Fruit fly (Drosophila melanogaster) whole organism, embryonic: ENCODE measurements around the gene CG33325.
A peak's percentile ranks its signal among the peaks of the same experiment; 100 is the strongest.

Experiments
- C15 ChIP-seq: fragments of 200-800 bp; sonication (Bioruptor generic); IDR thresholded peaks from 3 replicates; pipeline ENCODE4 v1.3.6; 2022; ENCODE audit warnings: missing biosample characterization, missing genetic modification characterization
- CG1024 ChIP-seq: fragments of 200-800 bp; sonication (Bioruptor generic); IDR thresholded peaks from 2 replicates; pipeline ENCODE4 v1.3.6; 2022; ENCODE audit warnings: missing biosample characterization, missing genetic modification characterization
- CG14965 ChIP-seq: fragments of 200-800 bp; sonication (Bioruptor generic); optimal IDR thresholded peaks from 2 replicates; lab custom pipeline; 2016; ENCODE audit warnings: missing biosample characterization, missing genetic modification characterization, borderline replicate concordance
- CG15514 ChIP-seq: fragments of 200-800 bp; sonication (Bioruptor generic); optimal IDR thresholded peaks from 3 replicates; lab custom pipeline; 2017; ENCODE audit warnings: missing biosample characterization, missing genetic modification characterization, mild to moderate bottlenecking, moderate library complexity, missing genetic modification reagents
- CG15696 ChIP-seq: fragments of 200-800 bp; sonication (Bioruptor generic); optimal IDR thresholded peaks from 2 replicates; lab custom pipeline; 2019; ENCODE audit warnings: missing biosample characterization, mild to moderate bottlenecking, missing genetic modification characterization, moderate library complexity
- CG1603 ChIP-seq: fragments of 200-800 bp; sonication (Bioruptor generic); optimal IDR thresholded peaks from 2 replicates; lab custom pipeline; 2019; ENCODE audit warnings: missing biosample characterization, mild to moderate bottlenecking, missing genetic modification characterization, moderate library complexity
- CG16779 ChIP-seq: fragments of 200-800 bp; sonication (Bioruptor generic); IDR thresholded peaks from 2 replicates; pipeline ENCODE4 v1.3.6; 2022; ENCODE audit warnings: missing biosample characterization, missing genetic modification characterization
- CG17802 ChIP-seq: fragments of 200-800 bp; sonication (Bioruptor generic); optimal IDR thresholded peaks from 2 replicates; lab custom pipeline; 2018; ENCODE audit warnings: missing biosample characterization, mild to moderate bottlenecking, missing genetic modification characterization, moderate library complexity
- CG17829 ChIP-seq: fragments of 200-800 bp; optimal IDR thresholded peaks from 2 replicates; lab custom pipeline; 2019; ENCODE audit warnings: missing biosample characterization, mild to moderate bottlenecking, missing genetic modification characterization, moderate library complexity
- CG1792 ChIP-seq: fragments of 200-800 bp; sonication (Bioruptor generic); optimal IDR thresholded peaks from 2 replicates; lab custom pipeline; 2016; ENCODE audit warnings: missing biosample characterization, missing genetic modification characterization
- CG18262 ChIP-seq: fragments of 200-800 bp; optimal IDR thresholded peaks from 3 replicates; lab custom pipeline; 2019; ENCODE audit warnings: missing biosample characterization, mild to moderate bottlenecking, missing genetic modification characterization, moderate library complexity
- CG18764 ChIP-seq: fragments of 200-800 bp; sonication (Bioruptor generic); optimal IDR thresholded peaks from 3 replicates; lab custom pipeline; 2016; ENCODE audit warnings: missing biosample characterization, missing genetic modification characterization
- CG30403 ChIP-seq: fragments of 200-800 bp; sonication (Bioruptor generic); optimal IDR thresholded peaks from 3 replicates; lab custom pipeline; 2016; ENCODE audit warnings: missing biosample characterization, missing genetic modification characterization
- CG31224 ChIP-seq: fragments of 200-800 bp; sonication (Bioruptor generic); IDR thresholded peaks from 2 replicates; pipeline ENCODE4 v1.3.6; 2022; ENCODE audit warnings: missing biosample characterization, missing genetic modification characterization
- CG6854 ChIP-seq: fragments of 200-800 bp; sonication (Bioruptor generic); optimal IDR thresholded peaks from 3 replicates; lab custom pipeline; 2017; ENCODE audit warnings: missing biosample characterization, mild to moderate bottlenecking, missing genetic modification characterization
- CG7357 ChIP-seq: fragments of 200-800 bp; sonication (Bioruptor generic); IDR thresholded peaks from 3 replicates; pipeline ENCODE4 v1.3.6; 2022; ENCODE audit warnings: missing biosample characterization, missing genetic modification characterization
- CG7556 ChIP-seq: fragments of 200-800 bp; sonication (Bioruptor generic); optimal IDR thresholded peaks from 2 replicates; lab custom pipeline; 2017; ENCODE audit warnings: missing biosample characterization, mild to moderate bottlenecking, missing genetic modification characterization
- CG8359 ChIP-seq: fragments of 200-800 bp; sonication (Bioruptor generic); optimal IDR thresholded peaks from 2 replicates; lab custom pipeline; 2017; ENCODE audit warnings: missing biosample characterization, mild to moderate bottlenecking, missing genetic modification characterization, borderline replicate concordance
- CG9437 ChIP-seq: fragments of 200-800 bp; sonication (Bioruptor generic); optimal IDR thresholded peaks from 2 replicates; lab custom pipeline; 2018; ENCODE audit warnings: missing biosample characterization, mild to moderate bottlenecking, missing genetic modification characterization
- CTCF ChIP-seq: fragments of 200-800 bp; sonication (Bioruptor generic); optimal IDR thresholded peaks from 2 replicates; lab custom pipeline; 2017; ENCODE audit warnings: missing biosample characterization, mild to moderate bottlenecking, missing genetic modification characterization, moderate library complexity
- Camta ChIP-seq: fragments of 200-800 bp; sonication (Bioruptor generic); optimal IDR thresholded peaks from 2 replicates; lab custom pipeline; 2016; ENCODE audit warnings: missing biosample characterization, missing genetic modification characterization
- ERR ChIP-seq: fragments of 200-800 bp; sonication (Bioruptor generic); optimal IDR thresholded peaks from 2 replicates; lab custom pipeline; 2016; ENCODE audit warnings: missing biosample characterization, missing genetic modification characterization
- Eip74EF ChIP-seq, 2 experiments: fragments of 200-800 bp in 1 of 2; fragments of >200 bp in 1 of 2; sonication (Bioruptor generic) in 1 of 2; optimal IDR thresholded peaks; 2 replicates each; lab custom pipeline; 2017 to 2019; ENCODE audit warnings: missing biosample characterization in 2 of 2, missing genetic modification characterization in 2 of 2, mild to moderate bottlenecking in 1 of 2, moderate library complexity in 1 of 2
- Fer3 ChIP-seq: fragments of 200-800 bp; sonication (Bioruptor generic); optimal IDR thresholded peaks from 2 replicates; lab custom pipeline; 2018; ENCODE audit warnings: missing biosample characterization, mild to moderate bottlenecking, missing genetic modification characterization, moderate library complexity
- HHEX ChIP-seq: fragments of 200-800 bp; sonication (Bioruptor generic); optimal IDR thresholded peaks from 3 replicates; lab custom pipeline; 2017; ENCODE audit warnings: missing biosample characterization, mild to moderate bottlenecking, missing genetic modification characterization, missing genetic modification reagents
- HmgD ChIP-seq: fragments of 200-800 bp; sonication (Bioruptor generic); optimal IDR thresholded peaks from 3 replicates; lab custom pipeline; 2016; ENCODE audit warnings: missing biosample characterization, missing genetic modification characterization
- Max ChIP-seq: fragments of 200-800 bp; sonication (Bioruptor generic); optimal IDR thresholded peaks from 2 replicates; lab custom pipeline; 2016; ENCODE audit warnings: missing biosample characterization, mild to moderate bottlenecking, missing genetic modification characterization
- Pdp1 ChIP-seq, 2 experiments: fragments of 200-800 bp; sonication (Bioruptor generic); optimal IDR thresholded peaks; 3 replicates each; lab custom pipeline; 2016; ENCODE audit warnings: missing biosample characterization in 2 of 2, missing genetic modification characterization in 2 of 2, mild to moderate bottlenecking in 1 of 2, moderate library complexity in 1 of 2
- Poxn ChIP-seq: fragments of 200-800 bp; sonication (Bioruptor generic); IDR thresholded peaks from 2 replicates; pipeline ENCODE4 v1.3.6; 2022; ENCODE audit warnings: missing biosample characterization, missing genetic modification characterization
- amos ChIP-seq: fragments of 200-800 bp; sonication (Bioruptor generic); IDR thresholded peaks from 2 replicates; pipeline ENCODE4 v1.3.6; 2022; ENCODE audit warnings: missing biosample characterization, missing genetic modification characterization; ENCODE audit not compliant: partially characterized antibody
- btn ChIP-seq: fragments of 200-800 bp; sonication (Bioruptor generic); optimal IDR thresholded peaks from 2 replicates; lab custom pipeline; 2016; ENCODE audit warnings: missing biosample characterization, missing genetic modification characterization
- cad ChIP-seq: fragments of >200 bp; optimal IDR thresholded peaks from 2 replicates; lab custom pipeline; 2017; ENCODE audit warnings: missing biosample characterization, missing genetic modification characterization
- da ChIP-seq: fragments of 200-800 bp; sonication (Bioruptor generic); optimal IDR thresholded peaks from 2 replicates; lab custom pipeline; 2016; ENCODE audit warnings: missing biosample characterization, missing genetic modification characterization
- dan ChIP-seq: fragments of 200-800 bp; sonication (Bioruptor generic); IDR thresholded peaks from 2 replicates; pipeline ENCODE4 v1.3.6; 2022; ENCODE audit warnings: missing biosample characterization, missing genetic modification characterization
- dm ChIP-seq: fragments of 200-800 bp; sonication (Bioruptor generic); optimal IDR thresholded peaks from 3 replicates; lab custom pipeline; 2016; ENCODE audit warnings: missing biosample characterization, missing genetic modification characterization
- dmrt99B ChIP-seq: fragments of 200-800 bp; sonication (Bioruptor generic); optimal IDR thresholded peaks from 2 replicates; lab custom pipeline; 2018; ENCODE audit warnings: missing biosample characterization, mild to moderate bottlenecking, missing genetic modification characterization, moderate library complexity
- en ChIP-seq: fragments of 200-800 bp; sonication (Bioruptor generic); optimal IDR thresholded peaks from 2 replicates; lab custom pipeline; 2016; ENCODE audit warnings: missing biosample characterization, missing genetic modification characterization
- h ChIP-seq: fragments of >200 bp; optimal IDR thresholded peaks from 2 replicates; lab custom pipeline; 2017
- jumu ChIP-seq: fragments of 200-800 bp; sonication (Bioruptor generic); optimal IDR thresholded peaks from 3 replicates; lab custom pipeline; 2016; ENCODE audit warnings: missing biosample characterization, missing genetic modification characterization
- ken ChIP-seq: fragments of 200-800 bp; sonication (Bioruptor generic); IDR thresholded peaks from 3 replicates; pipeline ENCODE4 v1.3.6; 2022; ENCODE audit warnings: missing biosample characterization, missing genetic modification characterization
- knrl ChIP-seq: fragments of 200-800 bp; sonication (Bioruptor generic); IDR thresholded peaks from 3 replicates; pipeline ENCODE4 v1.3.6; 2022; ENCODE audit warnings: missing biosample characterization, missing genetic modification characterization; ENCODE audit not compliant: partially characterized antibody
- lab ChIP-seq: fragments of 200-800 bp; sonication (Bioruptor generic); optimal IDR thresholded peaks from 3 replicates; lab custom pipeline; 2017; ENCODE audit warnings: missing biosample characterization, missing genetic modification characterization, mild to moderate bottlenecking, moderate library complexity, missing genetic modification reagents
- nau ChIP-seq: fragments of 200-800 bp; sonication (Bioruptor generic); optimal IDR thresholded peaks from 3 replicates; lab custom pipeline; 2017; ENCODE audit warnings: missing biosample characterization, mild to moderate bottlenecking, missing genetic modification characterization, missing genetic modification reagents
- oc ChIP-seq: fragments of 200-800 bp; sonication (Bioruptor generic); optimal IDR thresholded peaks from 2 replicates; lab custom pipeline; 2018; ENCODE audit warnings: missing biosample characterization, mild to moderate bottlenecking, missing genetic modification characterization, moderate library complexity
- onecut ChIP-seq: fragments of 200-800 bp; sonication (Bioruptor generic); IDR thresholded peaks from 2 replicates; pipeline ENCODE4 v1.3.6; 2022; ENCODE audit warnings: missing biosample characterization, missing genetic modification characterization
- stwl ChIP-seq: fragments of 200-800 bp; sonication (Bioruptor generic); optimal IDR thresholded peaks from 3 replicates; lab custom pipeline; 2018; ENCODE audit warnings: missing biosample characterization, mild to moderate bottlenecking, missing genetic modification characterization, moderate library complexity
- ttk ChIP-seq: fragments of 200-800 bp; sonication (Bioruptor generic); IDR thresholded peaks from 2 replicates; pipeline ENCODE4 v2.1.2; 2022; ENCODE audit warnings: missing biosample characterization, missing genetic modification characterization
- tup ChIP-seq: fragments of 200-800 bp; sonication (Bioruptor generic); optimal IDR thresholded peaks from 2 replicates; lab custom pipeline; 2016; ENCODE audit warnings: missing biosample characterization, mild to moderate bottlenecking, missing genetic modification characterization, moderate library complexity
- wdn ChIP-seq: fragments of 200-800 bp; sonication (Bioruptor generic); IDR thresholded peaks from 2 replicates; pipeline ENCODE4 v1.3.6; 2022; ENCODE audit warnings: missing biosample characterization, missing genetic modification characterization
- wek ChIP-seq: fragments of 200-800 bp; sonication (Bioruptor generic); optimal IDR thresholded peaks from 3 replicates; lab custom pipeline; 2018; ENCODE audit warnings: missing biosample characterization, mild to moderate bottlenecking, missing genetic modification characterization, moderate library complexity
- wor ChIP-seq: fragments of 200-800 bp; sonication (Bioruptor generic); IDR thresholded peaks from 2 replicates; pipeline ENCODE4 v1.3.6; 2022; ENCODE audit warnings: missing biosample characterization, missing genetic modification characterization
- yki ChIP-seq: fragments of >200 bp; optimal IDR thresholded peaks from 3 replicates; lab custom pipeline; 2018

Gene CG33325

DNA sequence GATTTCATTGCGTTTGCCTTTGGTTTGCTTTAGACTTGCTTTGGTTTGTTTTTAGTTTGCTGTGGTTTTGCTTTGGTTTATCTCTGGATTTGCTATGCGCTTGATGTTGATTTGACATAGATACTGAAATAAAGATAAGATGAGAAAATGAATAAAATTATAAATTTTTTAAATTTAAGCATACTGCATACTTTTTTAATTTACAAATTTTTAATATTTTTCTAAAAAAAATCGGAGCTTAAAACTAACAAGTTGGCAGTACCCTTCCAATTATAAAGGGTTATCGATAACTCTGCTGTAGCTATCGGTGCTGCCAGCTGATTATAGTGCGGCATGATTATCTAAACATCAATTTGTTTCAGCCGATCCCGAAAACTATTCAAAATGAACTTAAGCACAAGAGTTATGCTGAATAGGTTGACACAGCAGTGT lies 6.0 kb downstream of the CG33325 start, which contains the start of gene mRpL19 (continued):
- TF ChIP-seq CG15514 (peak; percentile 53), CG9437 (GFP tag; lab: Kevin White, UChicago) (no peak), cad (GFP tag; lab: Kevin White, UChicago) (no peak), en (no peak), HHEX (no peak), Pdp1 (GFP tag; optimal IDR thresholded peaks at IDR 0.05; lab: Kevin White, UChicago) (peak in 1 of 2 experiments; percentile 90), CG15696 (tag; lab: Kevin White, UChicago) (peak; percentile 60), CG30403 (GFP tag; lab: Kevin White, UChicago) (peak; percentile 46), CG1792 (GFP tag; lab: Kevin White, UChicago) (no peak), stwl (peak; percentile 78), CG8359 (GFP tag; lab: Kevin White, UChicago) (no peak), knrl (GFP tag; lab: Robert Waterston, UW) (peak; percentile 26; the same call in 1 of the 3 replicates), CG1024 (GFP tag; lab: Robert Waterston, UW) (no peak), onecut (GFP tag; lab: Robert Waterston, UW) (no peak), CG18262 (tag; lab: Kevin White, UChicago) (peak; percentile 63), Max (GFP tag; lab: Kevin White, UChicago) (peak; percentile 1), dmrt99B (tag; lab: Kevin White, UChicago) (peak; percentile 33), CG18764 (GFP tag; lab: Kevin White, UChicago) (peak; percentile 20), Eip74EF (GFP tag; optimal IDR thresholded peaks at IDR 0.05; lab: Kevin White, UChicago) (peak in 1 of 2 experiments; percentile 25), CG31224 (GFP tag; lab: Robert Waterston, UW) (no peak), wek (GFP tag; lab: Kevin White, UChicago) (no peak), CG16779 (GFP tag; lab: Robert Waterston, UW) (no peak), ken (no peak), Poxn (no peak), CTCF (GFP tag; lab: Kevin White, UChicago) (no peak), dm (GFP tag; lab: Kevin White, UChicago) (no peak), CG6854 (GFP tag; lab: Kevin White, UChicago) (no peak), nau (GFP tag; lab: Kevin White, UChicago) (no peak), HmgD (GFP tag; lab: Kevin White, UChicago) (no peak), h (lab: Kevin White, UChicago) (no peak), ERR (GFP tag; lab: Kevin White, UChicago) (no peak), yki (lab: Kevin White, UChicago) (no peak), CG14965 (GFP tag; lab: Kevin White, UChicago) (no peak), C15 (GFP tag; lab: Robert Waterston, UW) (no peak), wor (GFP tag; lab: Robert Waterston, UW) (no peak), oc (tag; lab: Kevin White, UChicago) (no peak), dan (GFP tag; lab: Robert Waterston, UW) (no peak), btn (GFP tag; lab: Kevin White, UChicago) (no peak), jumu (GFP tag; lab: Kevin White, UChicago) (no peak), CG1603 (tag; lab: Kevin White, UChicago) (no peak), Fer3 (peak; percentile 52), CG7357 (no peak), amos (peak; percentile 65; the same call in 1 of the 2 replicates), ttk (GFP tag; lab: Robert Waterston, UW) (no peak), tup (GFP tag; lab: Kevin White, UChicago) (no peak), CG17802 (tag; lab: Kevin White, UChicago) (no peak), Camta (no peak), CG17829 (tag; lab: Kevin White, UChicago) (peak; percentile 69), da (GFP tag; lab: Kevin White, UChicago) (no peak), wdn (GFP tag; lab: Robert Waterston, UW) (no peak), lab (no peak), CG7556 (GFP tag; lab: Kevin White, UChicago) (peak; percentile 53)
